Worm (Caenorhabditis elegans): Measurements from ENCODE around the gene ZK105.3.

ZK105.3 gene

DNA sequence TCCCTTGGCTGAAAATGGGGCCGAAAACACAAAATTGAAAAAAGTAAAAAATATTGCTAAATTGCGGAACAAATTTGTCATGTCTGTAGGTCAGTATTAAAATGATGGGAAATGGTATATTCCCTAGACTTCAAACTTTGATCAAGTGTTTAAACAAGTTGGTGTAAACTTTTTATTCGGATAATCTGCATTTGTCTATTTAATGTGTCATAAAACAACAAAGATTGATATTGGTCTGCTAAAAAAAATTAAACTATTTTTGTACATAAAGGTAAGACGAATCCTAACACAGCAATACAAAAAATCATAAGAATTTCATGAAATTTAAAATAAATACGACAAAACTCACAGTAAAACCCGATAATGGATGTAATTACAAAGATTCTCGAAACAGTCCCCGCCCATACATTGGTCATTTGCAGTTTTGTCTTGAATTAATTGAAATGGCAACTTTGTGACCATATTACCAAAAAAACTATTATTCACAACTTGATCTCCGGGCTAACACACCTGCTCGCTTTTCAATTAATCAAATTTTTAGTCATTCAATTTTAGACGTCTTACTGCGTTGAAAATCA lies 27.1 kb downstream of the ZK105.3 start, which contains the start of the genes ZK105.6 and ZK105.8:
Gene ZK105.6, minus strand, starts transcription at position 101 of the 578 bp plus-strand sequence.
Gene ZK105.8, plus strand, starts transcription at position 528 of the 578 bp plus-strand sequence.
- TF ChIP-seq vab-7 (GFP tag; IDR thresholded peaks at IDR 0.05) (no peak), F26F4.8 (GFP tag; conservative IDR thresholded peaks at IDR 0.05) (no peak), tag-97 (GFP tag; IDR thresholded peaks at IDR 0.05) (no peak), Y105C5A.15 (GFP tag; IDR thresholded peaks at IDR 0.05) (no peak), hif-1 (tag; optimal IDR thresholded peaks at IDR 0.05) (no peak), unc-130 (GFP tag; optimal IDR thresholded peaks at IDR 0.05) (no peak), duxl-1 (tag; optimal IDR thresholded peaks at IDR 0.05; ENCODE audit: poor library complexity) (no peak), ZK337.2 (GFP tag; IDR thresholded peaks at IDR 0.05) (no peak), spr-1 (tag; optimal IDR thresholded peaks at IDR 0.05) (no peak), mdl-1 (tag; optimal IDR thresholded peaks at IDR 0.05) (no peak), snpc-4 (tag; optimal IDR thresholded peaks at IDR 0.05) (no peak), mxl-2 (GFP tag; conservative IDR thresholded peaks at IDR 0.05) (no peak), ceh-28 (tag; optimal IDR thresholded peaks at IDR 0.05) (no peak)

DNA sequence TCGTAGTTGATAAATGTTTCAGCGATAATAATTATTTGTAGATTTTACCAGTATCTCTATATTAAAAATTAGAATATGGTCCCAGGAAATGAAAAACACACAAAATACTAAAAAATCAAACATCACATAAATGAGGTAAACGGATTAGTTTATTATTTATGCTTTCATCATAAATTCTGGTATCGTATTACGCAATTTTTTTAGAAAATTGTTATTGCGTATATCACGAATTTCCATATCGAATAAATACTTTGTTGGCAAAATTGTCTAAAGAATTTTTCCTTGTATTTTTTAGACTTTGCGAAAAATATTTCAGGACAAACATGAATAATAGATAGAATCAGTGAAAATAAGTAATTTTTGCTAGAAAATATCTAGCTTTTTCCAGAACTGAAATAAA lies 29.3 kb downstream of the ZK105.3 start:
- TF ChIP-seq unc-130 (GFP tag; optimal IDR thresholded peaks at IDR 0.05) (no peak), nhr-25 (tag; optimal IDR thresholded peaks at IDR 0.05; ENCODE audit: borderline replicate concordance, insufficient read depth) (no peak), aly-2 (tag; optimal IDR thresholded peaks at IDR 0.05) (no peak), aha-1 (tag) (peak; percentile 80)

DNA sequence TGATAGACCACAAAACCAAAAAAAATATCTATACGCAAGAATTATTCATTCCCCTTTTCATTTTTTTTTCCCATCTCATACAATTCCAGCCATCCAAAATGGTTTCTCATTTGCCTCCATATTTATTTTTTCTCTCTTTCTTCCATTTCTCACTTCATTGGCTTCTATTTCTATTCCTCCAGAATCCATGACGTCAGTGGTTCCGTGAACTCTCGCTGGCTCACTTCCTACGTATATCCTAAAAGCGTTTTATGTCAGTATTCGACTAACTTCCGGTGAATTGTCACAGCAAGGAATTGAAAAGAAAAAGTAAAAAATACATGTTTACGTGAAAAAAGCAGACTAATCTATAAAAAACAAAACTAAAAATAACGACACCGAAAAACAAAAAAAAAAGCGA lies 30.0 kb downstream of the ZK105.3 start:
- TF ChIP-seq hlh-11 (tag; optimal IDR thresholded peaks at IDR 0.05) (no peak), rbr-2 (tag; optimal IDR thresholded peaks at IDR 0.05) (peak; percentile 0), unc-62 (GFP tag; optimal IDR thresholded peaks at IDR 0.05 in 1 of 2) (peak in 1 of 2 experiments; percentile 85), unc-62 (tag; optimal IDR thresholded peaks at IDR 0.05) (no peak), unc-130 (GFP tag; optimal IDR thresholded peaks at IDR 0.05) (no peak)

DNA sequence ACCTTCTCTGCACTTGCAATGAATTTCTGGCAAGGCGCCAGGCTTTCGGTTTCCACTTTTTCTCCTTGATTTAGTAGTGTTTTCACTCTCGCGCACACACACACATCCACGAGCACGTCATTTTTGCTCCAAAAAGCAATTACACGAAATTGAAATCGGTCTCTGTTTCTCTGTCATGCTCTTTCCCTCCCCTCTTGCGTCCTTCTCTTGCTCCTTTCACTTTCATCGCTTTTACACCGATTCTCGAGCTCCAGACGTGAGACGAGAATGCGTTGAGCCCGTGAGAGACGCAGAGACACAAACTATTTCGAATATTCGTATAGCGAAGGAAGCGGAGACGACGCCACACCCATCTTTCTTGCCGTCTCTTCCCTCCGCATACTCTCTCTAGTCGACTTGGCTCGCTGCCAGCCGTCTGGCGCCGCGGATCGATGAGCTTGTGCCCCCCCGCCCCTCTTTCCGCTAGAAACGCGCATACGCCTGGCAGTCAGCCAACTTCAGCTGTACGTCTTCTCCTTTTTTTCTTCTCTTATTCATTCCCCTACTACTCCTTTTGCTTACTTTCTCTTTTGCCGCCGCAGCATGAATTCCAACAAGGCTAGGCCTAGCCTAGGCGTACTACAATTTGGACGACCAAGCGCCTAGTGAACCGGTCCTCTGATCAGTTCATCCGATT lies 31.2 kb downstream of the ZK105.3 start:
- no peak for TF ChIP-seq gei-8 (GFP tag; optimal IDR thresholded peaks at IDR 0.05)
- TF ChIP-seq daf-12 (tag; optimal IDR thresholded peaks at IDR 0.05) = no peak
- no peak for TF ChIP-seq unc-130 (GFP tag; optimal IDR thresholded peaks at IDR 0.05)
- no peak for TF ChIP-seq nhr-25 (tag; optimal IDR thresholded peaks at IDR 0.05; ENCODE audit: borderline replicate concordance, insufficient read depth)
- no peak for TF ChIP-seq lin-1 (GFP tag; IDR thresholded peaks at IDR 0.05)
- TF ChIP-seq lin-39 (tag; optimal IDR thresholded peaks at IDR 0.05) = peak; percentile 9
- TF ChIP-seq lin-13 (GFP tag; optimal IDR thresholded peaks at IDR 0.05) = peak; percentile 22
- peak; percentile 99 for TF ChIP-seq aha-1 (tag)
- peak; percentile 44 for TF ChIP-seq spr-1 (tag; optimal IDR thresholded peaks at IDR 0.05)
- TF ChIP-seq madf-9 (GFP tag; conservative IDR thresholded peaks at IDR 0.05) = peak; percentile 58; the same call in 1 of the 2 replicates
- peak; percentile 9 to 56 for TF ChIP-seq mdl-1 (tag; optimal IDR thresholded peaks at IDR 0.05)
- peak in 1 of 2 experiments; percentile 94 for TF ChIP-seq unc-62 (GFP tag; optimal IDR thresholded peaks at IDR 0.05 in 1 of 2)
- TF ChIP-seq unc-62 (tag; optimal IDR thresholded peaks at IDR 0.05) = no peak
- TF ChIP-seq ceh-20 (GFP tag; IDR thresholded peaks at IDR 0.05) = peak; percentile 92
- TF ChIP-seq snpc-1.2 (GFP tag; IDR thresholded peaks at IDR 0.05) = no peak
- TF ChIP-seq zip-2 (tag; optimal IDR thresholded peaks at IDR 0.05) = no peak
- 0 out of 2 replicates have a peak, but pooled peaks have one; percentile 4 for TF ChIP-seq D1046.2 (GFP tag; IDR thresholded peaks at IDR 0.05)
- no peak for TF ChIP-seq F26F4.8 (GFP tag; conservative IDR thresholded peaks at IDR 0.05)
- TF ChIP-seq T20F7.1 (GFP tag; optimal IDR thresholded peaks at IDR 0.05) = no peak
- peak; percentile 57 for TF ChIP-seq mep-1 (tag; optimal IDR thresholded peaks at IDR 0.05)
- peak; percentile 49; the same call in 1 of the 2 replicates for TF ChIP-seq arid-1 (GFP tag; conservative IDR thresholded peaks at IDR 0.05)
- TF ChIP-seq zfp-2 (tag; optimal IDR thresholded peaks at IDR 0.05) = peak; percentile 26
- no peak for TF ChIP-seq daf-8 (GFP tag; IDR thresholded peaks at IDR 0.05)
- TF ChIP-seq hlh-30 (tag; optimal IDR thresholded peaks at IDR 0.05; ENCODE audit: insufficient read depth) = peak; percentile 77
- TF ChIP-seq Y75B8A.6 (GFP tag; IDR thresholded peaks at IDR 0.05) = no peak
- TF ChIP-seq F37D6.2 (tag; optimal IDR thresholded peaks at IDR 0.05) = peak; percentile 81
- peak; percentile 43; the same call in 1 of the 2 replicates for TF ChIP-seq nhr-42 (GFP tag; IDR thresholded peaks at IDR 0.05)
- TF ChIP-seq pqm-1 (tag; optimal IDR thresholded peaks at IDR 0.05) = no peak
- TF ChIP-seq lsy-2 (tag; optimal IDR thresholded peaks at IDR 0.05) = peak; percentile 77
- peak; percentile 37 for TF ChIP-seq mes-2 (tag; optimal IDR thresholded peaks at IDR 0.05; ENCODE audit: poor library complexity, severe bottlenecking)

All from whole organism, L4 larva.